Worm (Caenorhabditis elegans) whole organism, early embryonic: ENCODE results near the gene bath-15.

Experiments
- ama-1 ChIP-seq: fragments of 150-350 bp; optimal IDR thresholded peaks from 2 replicates; lab custom pipeline; 2014
- scrt-1 ChIP-seq: fragments of 200-800 bp; sonication (Bioruptor generic); IDR thresholded peaks from 2 replicates; pipeline ENCODE4 v1.3.6; 2022; ENCODE audit warnings: missing genetic modification characterization, missing compliant biosample characterization

DNA sequence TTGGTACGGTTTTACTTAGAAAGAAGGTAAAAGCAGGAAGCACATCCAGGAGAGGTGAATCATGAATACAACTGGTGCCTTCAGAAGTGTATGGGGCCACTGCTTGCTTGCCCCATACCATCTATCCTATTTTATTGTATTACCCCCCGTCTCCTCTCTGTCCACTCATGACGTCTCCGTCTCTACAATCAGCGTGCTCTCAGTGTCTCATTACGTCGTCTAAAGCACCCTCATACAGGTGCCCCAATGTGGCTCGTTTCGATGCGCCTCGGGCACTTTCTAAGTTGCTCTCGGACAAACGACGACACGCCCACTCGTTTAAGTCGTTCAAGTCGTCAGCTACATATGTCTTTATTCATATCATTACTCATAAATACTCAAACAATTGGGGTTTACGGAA is 48.2 kb upstream of the bath-15 start:
- TF ChIP-seq scrt-1 (GFP tag; lab: Robert Waterston, UW) = no peak
- no peak for TF ChIP-seq ama-1 (lab: Kevin White, UChicago)
